Worm (Caenorhabditis elegans) whole organism, midembryonic: ENCODE measurements around the gene msp-33.

ENCODE experiments used
- flt-1 ChIP-seq: fragments of 200-800 bp; sonication (Bioruptor generic); IDR thresholded peaks from 2 replicates; pipeline ENCODE4 v1.3.6; 2022; ENCODE audit warnings: missing genetic modification characterization, missing compliant biosample characterization
- klf-2 ChIP-seq: fragments of 200-800 bp; sonication (Bioruptor generic); conservative IDR thresholded peaks from 2 replicates; pipeline ENCODE4 v1.3.6; 2022; ENCODE audit warnings: missing genetic modification reagents, missing genetic modification characterization, missing compliant biosample characterization
- med-1 ChIP-seq: sonication (generic microtip); optimal IDR thresholded peaks from 2 replicates; lab custom pipeline; 2017; ENCODE audit warnings: missing genetic modification characterization, mild to moderate bottlenecking, missing compliant biosample characterization, antibody characterized with exemption, missing genetic modification reagents; ENCODE audit not compliant: insufficient read depth
- ref-1 ChIP-seq: fragments of 200-800 bp; sonication (Bioruptor generic); conservative IDR thresholded peaks from 2 replicates; pipeline ENCODE4 v1.3.6; 2022; ENCODE audit warnings: missing genetic modification reagents, missing genetic modification characterization, missing compliant biosample characterization
- ztf-29 ChIP-seq: fragments of 200-800 bp; sonication (Bioruptor generic); IDR thresholded peaks from 2 replicates; pipeline ENCODE4 v1.3.6; 2022; ENCODE audit warnings: missing genetic modification reagents, missing genetic modification characterization, missing compliant biosample characterization

DNA sequence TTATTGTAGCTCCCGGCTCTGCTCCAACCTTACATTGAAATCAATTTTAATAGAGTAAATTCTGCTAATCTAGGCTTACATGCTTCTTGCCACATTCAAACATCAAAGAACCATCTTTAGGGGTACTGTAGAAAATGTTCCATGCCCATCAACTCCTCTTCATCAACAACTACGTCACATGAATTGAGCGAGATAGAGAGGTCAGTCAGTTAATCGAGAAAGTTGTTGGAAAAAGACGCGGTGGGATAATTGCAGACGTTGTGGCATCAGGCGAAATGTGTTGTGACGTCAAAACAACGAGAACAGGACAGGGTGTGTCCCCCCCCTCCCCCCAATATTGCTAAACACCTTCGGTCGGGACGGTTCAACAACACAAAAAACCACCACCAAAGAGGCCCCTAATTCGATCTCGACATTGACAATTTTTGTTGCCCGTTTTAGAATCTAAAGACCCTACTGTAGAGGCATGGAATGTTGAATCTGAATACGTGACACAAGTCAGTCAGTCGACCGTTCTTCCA lies 26.1 kb upstream of the msp-33 start:
- TF ChIP-seq ref-1 (GFP tag; lab: Robert Waterston, UW) (no peak), ztf-29 (GFP tag; lab: Robert Waterston, UW) (no peak), klf-2 (GFP tag; lab: Robert Waterston, UW) (no peak), flt-1 (GFP tag; lab: Robert Waterston, UW) (no peak), med-1 (GFP tag; lab: Kevin White, UChicago) (no peak)
